Fruit fly (Drosophila melanogaster): ENCODE measurements around the gene gwl.

Gene gwl

dm6 chr3R:18796256-18796655 lies 50.1 kb downstream of the gwl start:
- TF ChIP-seq ey (GFP tag; optimal IDR thresholded peaks at IDR 0.05) (peak; percentile 7), foxo (GFP tag; optimal IDR thresholded peaks at IDR 0.05) (no peak)

- TF ChIP-seq Vsx2 (GFP tag; optimal IDR thresholded peaks at IDR 0.05; ENCODE audit: partially characterized antibody) (peak; percentile 80), CG9705 (GFP tag; optimal IDR thresholded peaks at IDR 0.05) (no peak), N (GFP tag; optimal IDR thresholded peaks at IDR 0.05) (peak; percentile 82), Myc (optimal IDR thresholded peaks at IDR 0.05) (peak; percentile 86), OdsH (GFP tag; optimal IDR thresholded peaks at IDR 0.05) (no peak), Dif (GFP tag; optimal IDR thresholded peaks at IDR 0.05; ENCODE audit: partially characterized antibody) (peak; percentile 34)
Measured at dm6 chr3R:18798759-18799158, 52.6 kb downstream of the gwl start.
